Fruit fly (Drosophila melanogaster) Kc167 (cell line): Measurements from ENCODE around the gene pbl.

ENCODE experiments used
- Sin3A ChIP-seq: fragments of >200 bp; optimal IDR thresholded peaks from 2 replicates; lab custom pipeline; 2018; ENCODE audit warnings: missing external identifiers
- insv ChIP-seq: fragments of >200 bp; optimal IDR thresholded peaks from 3 replicates; lab custom pipeline; 2018; ENCODE audit warnings: missing external identifiers

- TF ChIP-seq insv (lab: Kevin White, UChicago) (no peak), Sin3A (lab: Kevin White, UChicago) (no peak)
Observed at dm6 chr3L:7953728-7954127, 42.0 kb upstream of the pbl start.
